Fruit fly (Drosophila melanogaster) whole organism: ENCODE data around the gene CG3457.

Source experiments
- EcR ChIP-seq, 2 experiments: fragments of >200 bp; optimal IDR thresholded peaks; 2 replicates each; lab custom pipeline; 2017; ENCODE audit warnings: missing biosample characterization in 2 of 2, missing genetic modification characterization in 2 of 2, missing genetic modification reagents in 2 of 2
- usp ChIP-seq: fragments of >200 bp; optimal IDR thresholded peaks from 2 replicates; lab custom pipeline; 2017; ENCODE audit warnings: missing biosample characterization, missing genetic modification characterization, mixed read lengths

dm6 chrX:2225138-2225537 lies 37.5 kb downstream of the CG3457 start, which contains the start of gene pcx:
- TF ChIP-seq usp (GFP tag; lab: Kevin White, UChicago): no peak
- no peak for TF ChIP-seq EcR (GFP tag; optimal IDR thresholded peaks at IDR 0.05; lab: Kevin White, UChicago)
